Worm (Caenorhabditis elegans): Measurements from ENCODE around the gene mel-11.

DNA sequence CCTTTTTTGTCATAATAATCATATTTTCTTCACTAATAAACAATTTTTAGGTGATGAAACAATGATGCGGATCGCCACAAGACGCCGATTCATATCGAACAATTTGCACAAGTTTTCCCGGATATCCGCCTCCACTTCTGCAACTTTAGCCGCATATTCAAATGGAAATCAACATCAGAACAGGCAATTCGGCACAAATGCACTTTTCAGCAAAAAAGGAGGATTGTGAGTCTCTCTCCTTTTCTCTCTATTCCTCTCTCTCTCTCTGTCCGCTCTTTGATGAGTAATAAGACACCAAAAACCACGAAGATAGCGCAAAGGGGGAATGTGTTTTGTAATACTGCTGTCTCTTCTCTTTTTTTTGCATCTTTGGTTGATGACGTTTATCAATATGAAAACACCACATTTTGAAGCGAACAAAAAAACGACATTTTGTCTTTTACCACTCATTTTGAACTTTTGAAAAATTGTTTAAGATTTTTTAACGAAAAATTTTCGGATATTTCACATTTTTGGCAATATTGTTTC is 33.4 kb upstream of the mel-11 start, which contains the start of gene eat-3:
- TF ChIP-seq mab-5 (tag; optimal IDR thresholded peaks at IDR 0.05) (no peak), M03D4.4 (tag; optimal IDR thresholded peaks at IDR 0.05) (no peak), sem-2 (GFP tag; optimal IDR thresholded peaks at IDR 0.05) (no peak)

Measured in whole organism, mixed stage, embryonic.